Fruit fly (Drosophila melanogaster): ENCODE measurements around the gene CG34126.

DNA sequence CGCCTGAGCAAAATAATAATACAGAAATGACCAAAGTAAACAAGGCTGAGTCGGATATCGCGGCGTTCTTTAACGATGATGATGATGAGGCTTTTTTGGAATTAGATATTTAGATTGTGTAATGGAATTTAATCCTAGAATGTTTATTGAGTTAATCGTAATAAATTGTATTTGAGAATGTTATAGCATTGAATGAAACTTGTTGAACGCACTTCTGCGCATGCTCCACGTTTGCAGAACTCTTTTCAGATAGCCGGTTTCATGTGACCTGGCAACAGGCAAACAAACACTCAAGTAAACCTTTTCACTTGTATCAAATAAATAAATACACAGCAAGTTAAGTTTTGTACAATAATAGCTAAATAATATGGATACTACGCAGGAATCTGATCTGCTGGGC lies 23.3 kb upstream of the CG34126 start, which contains the start of gene CG34124:
- TF ChIP-seq CG7045 (GFP tag; optimal IDR thresholded peaks at IDR 0.05): no peak
- no peak for TF ChIP-seq CG11617 (GFP tag; optimal IDR thresholded peaks at IDR 0.05)
- TF ChIP-seq Crg-1 (GFP tag; optimal IDR thresholded peaks at IDR 0.05): no peak
- TF ChIP-seq cnc (optimal IDR thresholded peaks at IDR 0.05): no peak
- no peak for TF ChIP-seq Hr96 (GFP tag; optimal IDR thresholded peaks at IDR 0.05)
- no peak for TF ChIP-seq tj (GFP tag; optimal IDR thresholded peaks at IDR 0.05)
- no peak for TF ChIP-seq Mnt (GFP tag; optimal IDR thresholded peaks at IDR 0.05)
- TF ChIP-seq bab1 (GFP tag; optimal IDR thresholded peaks at IDR 0.05): no peak
- no peak for TF ChIP-seq kay (GFP tag; ENCODE audit: borderline replicate concordance)
- TF ChIP-seq CG1620 (GFP tag; optimal IDR thresholded peaks at IDR 0.05): no peak

All from whole organism, adult.